Fruit fly (Drosophila melanogaster): ENCODE measurements around the gene RpS14b.

Gene RpS14b

dm6 chrX:7931028-7931549, 3.6 kb upstream of the RpS14b start, which contains the start of gene mahe (continued):
- no peak for TF ChIP-seq Optix (GFP tag; IDR thresholded peaks at IDR 0.05)
- TF ChIP-seq CG7839 (tag; optimal IDR thresholded peaks at IDR 0.05) = no peak
- no peak for TF ChIP-seq CG12155 (GFP tag; optimal IDR thresholded peaks at IDR 0.05)
- TF ChIP-seq pzg (GFP tag; optimal IDR thresholded peaks at IDR 0.05) = peak; percentile 57
- TF ChIP-seq CHES-1-like (GFP tag; optimal IDR thresholded peaks at IDR 0.05) = no peak
- no peak for TF ChIP-seq Camta (GFP tag; optimal IDR thresholded peaks at IDR 0.05)
- TF ChIP-seq CG10209 (GFP tag; optimal IDR thresholded peaks at IDR 0.05) = no peak
- no peak for TF ChIP-seq klu (GFP tag; IDR thresholded peaks at IDR 0.05)
- no peak for TF ChIP-seq vfl (GFP tag; optimal IDR thresholded peaks at IDR 0.05)
- TF ChIP-seq ato (GFP tag; IDR thresholded peaks at IDR 0.05; ENCODE audit: partially characterized antibody) = peak; percentile 65
- TF ChIP-seq Dek (tag; optimal IDR thresholded peaks at IDR 0.05) = no peak
- TF ChIP-seq lab (GFP tag; optimal IDR thresholded peaks at IDR 0.05) = no peak
- peak; percentile 85 for TF ChIP-seq Dref (GFP tag; IDR thresholded peaks at IDR 0.05)
- TF ChIP-seq CG15073 (GFP tag; optimal IDR thresholded peaks at IDR 0.05) = no peak
- no peak for TF ChIP-seq CG10366 (GFP tag; IDR thresholded peaks at IDR 0.05)
- no peak for TF ChIP-seq Poxn (GFP tag; IDR thresholded peaks at IDR 0.05)
- TF ChIP-seq CG34224 (GFP tag; IDR thresholded peaks at IDR 0.05; ENCODE audit: partially characterized antibody) = peak; percentile 85
- TF ChIP-seq Mes4 (GFP tag; optimal IDR thresholded peaks at IDR 0.05) = no peak
- TF ChIP-seq CG15514 (GFP tag; optimal IDR thresholded peaks at IDR 0.05) = peak; percentile 33
- no peak for TF ChIP-seq lov (optimal IDR thresholded peaks at IDR 0.05)
- no peak for TF ChIP-seq lov (GFP tag; IDR thresholded peaks at IDR 0.05)
- TF ChIP-seq CG7745 (tag; optimal IDR thresholded peaks at IDR 0.05) = no peak
- no peak for TF ChIP-seq D19B (GFP tag; optimal IDR thresholded peaks at IDR 0.05)
- no peak for TF ChIP-seq CG10959 (GFP tag; IDR thresholded peaks at IDR 0.05)
- no peak for TF ChIP-seq pan (optimal IDR thresholded peaks at IDR 0.05)
- no peak for TF ChIP-seq pan (GFP tag; optimal IDR thresholded peaks at IDR 0.05 in 1 of 2, IDR thresholded peaks at IDR 0.05 in 1 of 2)
- no peak for TF ChIP-seq Blimp-1 (GFP tag; optimal IDR thresholded peaks at IDR 0.05)
- no peak for TF ChIP-seq az2 (GFP tag; optimal IDR thresholded peaks at IDR 0.05)
- no peak for TF ChIP-seq CG6683 (GFP tag; optimal IDR thresholded peaks at IDR 0.05)
- TF ChIP-seq lola (GFP tag; optimal IDR thresholded peaks at IDR 0.05) = no peak
- TF ChIP-seq gro (GFP tag; optimal IDR thresholded peaks at IDR 0.05) = no peak
- TF ChIP-seq shn (GFP tag; optimal IDR thresholded peaks at IDR 0.05) = no peak
- no peak for TF ChIP-seq Nf-YC (tag; optimal IDR thresholded peaks at IDR 0.05)
- TF ChIP-seq GATAe (GFP tag; conservative IDR thresholded peaks at IDR 0.05) = no peak
- TF ChIP-seq CG9609 (GFP tag; optimal IDR thresholded peaks at IDR 0.05) = no peak
- TF ChIP-seq br (optimal IDR thresholded peaks at IDR 0.05) = no peak
- TF ChIP-seq CG6854 (GFP tag; optimal IDR thresholded peaks at IDR 0.05) = no peak
- no peak for TF ChIP-seq tap (tag; optimal IDR thresholded peaks at IDR 0.05)
- no peak for TF ChIP-seq dimm (GFP tag; IDR thresholded peaks at IDR 0.05)
- peak in 1 of 2 experiments; percentile 14 for TF ChIP-seq Pdp1 (GFP tag; optimal IDR thresholded peaks at IDR 0.05)
- TF ChIP-seq run (tag; optimal IDR thresholded peaks at IDR 0.05) = no peak
- no peak for TF ChIP-seq Bdp1 (GFP tag; optimal IDR thresholded peaks at IDR 0.05)
- no peak for TF ChIP-seq CG13624 (GFP tag; optimal IDR thresholded peaks at IDR 0.05)
- TF ChIP-seq CG2889 (GFP tag; IDR thresholded peaks at IDR 0.05) = no peak
- TF ChIP-seq sqz (GFP tag; optimal IDR thresholded peaks at IDR 0.05) = peak; percentile 48
- no peak for TF ChIP-seq ewg (GFP tag; optimal IDR thresholded peaks at IDR 0.05)
- TF ChIP-seq rib (GFP tag; IDR thresholded peaks at IDR 0.05) = no peak
- no peak for TF ChIP-seq C15 (GFP tag; IDR thresholded peaks at IDR 0.05)
- no peak for TF ChIP-seq CG9797 (GFP tag; optimal IDR thresholded peaks at IDR 0.05)
- peak; percentile 74 to 90 for TF ChIP-seq Trl (optimal IDR thresholded peaks at IDR 0.05)
- peak; percentile 5 for TF ChIP-seq Trl (GFP tag; optimal IDR thresholded peaks at IDR 0.05)
- TF ChIP-seq sisA (GFP tag; IDR thresholded peaks at IDR 0.05) = no peak
- TF ChIP-seq Hr39 (optimal IDR thresholded peaks at IDR 0.05) = no peak
